Comparison of ENCODE assay signal across 5 fruit fly cellular contexts in the genomic region with DNA sequence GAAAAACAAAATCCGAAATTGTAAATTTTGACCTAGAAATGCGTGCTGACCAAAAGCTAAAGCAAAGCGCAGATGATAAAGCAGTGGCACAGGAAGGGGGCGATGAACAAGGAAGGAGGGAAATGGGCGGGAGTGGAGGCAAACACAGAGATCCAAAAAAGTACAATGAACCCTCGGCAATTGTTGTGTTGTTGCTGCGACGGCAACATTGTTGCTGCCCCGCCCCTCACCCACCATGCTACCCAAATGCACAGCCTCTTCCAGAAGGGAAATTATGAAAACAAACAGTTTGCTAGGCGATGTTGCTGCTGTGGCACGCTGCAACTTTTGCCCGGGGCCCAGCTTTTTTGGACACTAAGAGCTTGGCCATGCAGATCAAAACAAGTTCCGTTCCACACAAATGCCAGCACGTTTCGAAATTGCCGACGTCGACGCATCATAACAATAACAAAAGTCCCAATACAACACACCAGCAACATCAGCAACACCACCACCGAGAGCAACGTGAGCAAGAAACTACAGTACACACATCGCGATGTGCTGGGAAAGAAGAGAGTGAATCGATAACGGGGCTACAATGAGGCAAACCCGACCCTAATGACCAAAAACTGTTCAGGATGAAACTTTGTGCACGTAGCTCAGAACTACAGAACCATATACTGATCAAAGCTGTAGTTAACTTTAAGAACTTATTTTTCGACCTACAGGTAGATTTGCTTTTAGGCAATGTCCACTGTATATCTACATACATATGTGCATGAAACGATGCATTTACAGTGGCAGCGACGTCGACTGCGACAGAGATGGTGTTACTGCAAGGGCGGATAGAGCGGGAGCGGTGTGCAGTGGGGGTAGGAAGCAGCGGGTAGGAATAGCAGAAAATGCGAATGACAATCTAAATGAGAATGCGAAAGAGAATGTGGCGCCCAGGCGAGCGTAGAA.
TF ChIP-seq lines count a peak whose summit lies in the region.

No protein-coding gene starts in this region.

- no peak for TF ChIP-seq CTCF in whole organism, embryonic (GFP tag; optimal IDR thresholded peaks at IDR 0.05; lab: Kevin White, UChicago)

TF ChIP-seq in whole organism, adult, 20 proteins besides CTCF, POLR2A, EP300 and RAD21 (continues in another document):
- TF ChIP-seq cnc (optimal IDR thresholded peaks at IDR 0.05; lab: Kevin White, UChicago): no peak
- peak; percentile 86 for TF ChIP-seq tj (GFP tag; optimal IDR thresholded peaks at IDR 0.05; lab: Kevin White, UChicago)
- TF ChIP-seq Clk (GFP tag; optimal IDR thresholded peaks at IDR 0.05; lab: Kevin White, UChicago): peak; percentile 18
- TF ChIP-seq cic (GFP tag; optimal IDR thresholded peaks at IDR 0.05; lab: Kevin White, UChicago): no peak
- peak; percentile 87 for TF ChIP-seq bab1 (GFP tag; optimal IDR thresholded peaks at IDR 0.05; lab: Kevin White, UChicago)
- no peak for TF ChIP-seq ovo (GFP tag; optimal IDR thresholded peaks at IDR 0.05; lab: Kevin White, UChicago)
- peak; percentile 12 for TF ChIP-seq toe (GFP tag; optimal IDR thresholded peaks at IDR 0.05; lab: Kevin White, UChicago)
- TF ChIP-seq CG7045 (GFP tag; optimal IDR thresholded peaks at IDR 0.05; lab: Kevin White, UChicago): peak; percentile 39
- TF ChIP-seq Hr96 (GFP tag; optimal IDR thresholded peaks at IDR 0.05; lab: Kevin White, UChicago): no peak
- TF ChIP-seq Mnt (GFP tag; optimal IDR thresholded peaks at IDR 0.05; lab: Kevin White, UChicago): peak; percentile 78
- TF ChIP-seq CG33017 (tag; optimal IDR thresholded peaks at IDR 0.05; lab: Kevin White, UChicago): peak; percentile 42
- peak; percentile 50 for TF ChIP-seq CG7101 (tag; optimal IDR thresholded peaks at IDR 0.05; lab: Kevin White, UChicago)
- peak; percentile 45 for TF ChIP-seq CG1620 (GFP tag; optimal IDR thresholded peaks at IDR 0.05; lab: Kevin White, UChicago)
- peak; percentile 62 for TF ChIP-seq pad (GFP tag; optimal IDR thresholded peaks at IDR 0.05; lab: Kevin White, UChicago)
- peak; percentile 62 for TF ChIP-seq CG5204 (GFP tag; optimal IDR thresholded peaks at IDR 0.05; lab: Kevin White, UChicago)
- no peak for TF ChIP-seq kay (GFP tag; lab: Kevin White, UChicago; ENCODE audit: borderline replicate concordance)

TF ChIP-seq in whole organism, embryonic, 481 proteins besides CTCF, POLR2A, EP300 and RAD21 (continues in another document):
- TF ChIP-seq Ssrp (tag; optimal IDR thresholded peaks at IDR 0.05; lab: Kevin White, UChicago) (peak; percentile 73), dati (GFP tag; IDR thresholded peaks at IDR 0.05; lab: Robert Waterston, UW) (no peak), CG6689 (GFP tag; IDR thresholded peaks at IDR 0.05; lab: Robert Waterston, UW) (peak; percentile 79), CG3838 (GFP tag; optimal IDR thresholded peaks at IDR 0.05; lab: Kevin White, UChicago) (peak; percentile 54), her (GFP tag; optimal IDR thresholded peaks at IDR 0.05; lab: Kevin White, UChicago) (peak; percentile 45), HmgD (GFP tag; optimal IDR thresholded peaks at IDR 0.05; lab: Kevin White, UChicago) (peak; percentile 22), Hand (GFP tag; optimal IDR thresholded peaks at IDR 0.05; lab: Kevin White, UChicago) (peak; percentile 5), pan (optimal IDR thresholded peaks at IDR 0.05; lab: Kevin White, UChicago) (no peak), pan (GFP tag; optimal IDR thresholded peaks at IDR 0.05 in 1 of 2, IDR thresholded peaks at IDR 0.05 in 1 of 2) (peak in 1 of 2 experiments; percentile 64), CG15269 (tag; optimal IDR thresholded peaks at IDR 0.05; lab: Kevin White, UChicago) (peak; percentile 56), B-H1 (GFP tag; IDR thresholded peaks at IDR 0.05; lab: Robert Waterston, UW) (0 out of 3 replicates have a peak, but pooled peaks have one; percentile 15), Xbp1 (GFP tag; optimal IDR thresholded peaks at IDR 0.05; lab: Kevin White, UChicago) (peak; percentile 67), usp (GFP tag; optimal IDR thresholded peaks at IDR 0.05; lab: Kevin White, UChicago) (no peak), Six4 (GFP tag; optimal IDR thresholded peaks at IDR 0.05; lab: Kevin White, UChicago) (peak; percentile 40), CG10959 (GFP tag; IDR thresholded peaks at IDR 0.05; lab: Robert Waterston, UW) (0 out of 2 replicates have a peak, but pooled peaks have one; percentile 7)

TF ChIP-seq in whole organism, prepupa, 60 proteins besides CTCF, POLR2A, EP300 and RAD21 (continues in another document):
- peak; percentile 90 for TF ChIP-seq CG8119 (GFP tag; IDR thresholded peaks at IDR 0.05; lab: Robert Waterston, UW)
- TF ChIP-seq dsx (GFP tag; optimal IDR thresholded peaks at IDR 0.05; lab: Kevin White, UChicago; ENCODE audit: poor library complexity, severe bottlenecking): peak; percentile 98
- TF ChIP-seq Ets21C (GFP tag; optimal IDR thresholded peaks at IDR 0.05; lab: Kevin White, UChicago): peak; percentile 79
- TF ChIP-seq CG6854 (GFP tag; optimal IDR thresholded peaks at IDR 0.05; lab: Kevin White, UChicago): peak; percentile 67
- TF ChIP-seq OdsH (GFP tag; optimal IDR thresholded peaks at IDR 0.05; lab: Kevin White, UChicago): peak; percentile 87
- TF ChIP-seq CG11762 (GFP tag; optimal IDR thresholded peaks at IDR 0.05; lab: Kevin White, UChicago; ENCODE audit: insufficient read depth): peak; percentile 80
- peak; percentile 93 for TF ChIP-seq Ets96B (tag; optimal IDR thresholded peaks at IDR 0.05; lab: Kevin White, UChicago)
- peak; percentile 93 for TF ChIP-seq Eip75B (GFP tag; optimal IDR thresholded peaks at IDR 0.05; lab: Kevin White, UChicago)
- TF ChIP-seq fkh (GFP tag; optimal IDR thresholded peaks at IDR 0.05; lab: Kevin White, UChicago): no peak
- peak; percentile 92 for TF ChIP-seq Met (GFP tag; optimal IDR thresholded peaks at IDR 0.05; lab: Kevin White, UChicago)
- TF ChIP-seq cyc (GFP tag; optimal IDR thresholded peaks at IDR 0.05; lab: Kevin White, UChicago): peak; percentile 90
- TF ChIP-seq CG7368 (GFP tag; optimal IDR thresholded peaks at IDR 0.05; lab: Kevin White, UChicago): peak; percentile 87
- TF ChIP-seq Gug (GFP tag; IDR thresholded peaks at IDR 0.05; lab: Robert Waterston, UW): peak; percentile 91
- TF ChIP-seq achi (GFP tag; optimal IDR thresholded peaks at IDR 0.05; lab: Kevin White, UChicago): peak; percentile 90
- peak; percentile 70 for TF ChIP-seq Blimp-1 (GFP tag; optimal IDR thresholded peaks at IDR 0.05; lab: Kevin White, UChicago)
- peak; percentile 88 for TF ChIP-seq Sox102F (GFP tag; optimal IDR thresholded peaks at IDR 0.05; lab: Kevin White, UChicago)

TF ChIP-seq in whole organism, pupa, 21 proteins besides CTCF, POLR2A, EP300 and RAD21 (continues in another document):
- TF ChIP-seq EcR (GFP tag; optimal IDR thresholded peaks at IDR 0.05; lab: Kevin White, UChicago) (peak; percentile 82), Pif1B (GFP tag; optimal IDR thresholded peaks at IDR 0.05; lab: Kevin White, UChicago) (peak; percentile 88), CG8159 (tag; optimal IDR thresholded peaks at IDR 0.05; lab: Kevin White, UChicago) (peak; percentile 75), CG4496 (GFP tag; IDR thresholded peaks at IDR 0.05; lab: Robert Waterston, UW) (peak; percentile 94), rn (GFP tag; IDR thresholded peaks at IDR 0.05; lab: Robert Waterston, UW) (peak; percentile 60), CG9948 (tag; optimal IDR thresholded peaks at IDR 0.05; lab: Kevin White, UChicago) (peak; percentile 86), CG14655 (GFP tag; optimal IDR thresholded peaks at IDR 0.05; lab: Kevin White, UChicago) (peak; percentile 87), Ets98B (GFP tag; IDR thresholded peaks at IDR 0.05; lab: Robert Waterston, UW) (peak; percentile 85), Pif1A (GFP tag; optimal IDR thresholded peaks at IDR 0.05; lab: Kevin White, UChicago) (peak; percentile 90), CG34367 (tag; optimal IDR thresholded peaks at IDR 0.05; lab: Kevin White, UChicago) (peak; percentile 87), Snoo (tag; optimal IDR thresholded peaks at IDR 0.05; lab: Kevin White, UChicago) (peak; percentile 85), CG32121 (GFP tag; IDR thresholded peaks at IDR 0.05; lab: Robert Waterston, UW) (peak; percentile 88), CG12605 (GFP tag; IDR thresholded peaks at IDR 0.05; lab: Robert Waterston, UW) (peak; percentile 76), CG10348 (GFP tag; IDR thresholded peaks at IDR 0.05; lab: Robert Waterston, UW) (peak; percentile 68), CG13204 (GFP tag; optimal IDR thresholded peaks at IDR 0.05; lab: Kevin White, UChicago) (peak; percentile 75), gl (tag; optimal IDR thresholded peaks at IDR 0.05; lab: Kevin White, UChicago) (peak; percentile 90), CG17806 (tag; optimal IDR thresholded peaks at IDR 0.05; lab: Kevin White, UChicago) (peak; percentile 86), CG15710 (tag; optimal IDR thresholded peaks at IDR 0.05; lab: Kevin White, UChicago) (peak; percentile 90)

TF ChIP-seq in whole organism, wandering third instar larva, 38 proteins besides CTCF, POLR2A, EP300 and RAD21 (continues in another document):
- TF ChIP-seq woc (GFP tag; optimal IDR thresholded peaks at IDR 0.05; lab: Kevin White, UChicago) (peak; percentile 94), Myc (optimal IDR thresholded peaks at IDR 0.05; lab: Kevin White, UChicago) (no peak), CG32264 (GFP tag; optimal IDR thresholded peaks at IDR 0.05; lab: Kevin White, UChicago) (peak; percentile 56), foxo (GFP tag; optimal IDR thresholded peaks at IDR 0.05; lab: Kevin White, UChicago) (peak; percentile 28 to 88), ey (GFP tag; optimal IDR thresholded peaks at IDR 0.05; lab: Kevin White, UChicago) (peak; percentile 91), jim (GFP tag; optimal IDR thresholded peaks at IDR 0.05; lab: Kevin White, UChicago) (no peak), dl (GFP tag; optimal IDR thresholded peaks at IDR 0.05; lab: Kevin White, UChicago; ENCODE audit: insufficient read depth in 1 of 2, partially characterized antibody in 2 of 2) (no peak), Dfd (GFP tag; optimal IDR thresholded peaks at IDR 0.05; lab: Kevin White, UChicago) (no peak), lola (GFP tag; optimal IDR thresholded peaks at IDR 0.05; lab: Kevin White, UChicago) (no peak), br (GFP tag; optimal IDR thresholded peaks at IDR 0.05; lab: Kevin White, UChicago) (peak; percentile 90), brk (GFP tag; optimal IDR thresholded peaks at IDR 0.05; lab: Kevin White, UChicago) (no peak), CG9705 (GFP tag; optimal IDR thresholded peaks at IDR 0.05; lab: Kevin White, UChicago) (peak; percentile 76), h (GFP tag; optimal IDR thresholded peaks at IDR 0.05; lab: Kevin White, UChicago) (peak; percentile 83), OdsH (GFP tag; optimal IDR thresholded peaks at IDR 0.05; lab: Kevin White, UChicago) (peak; percentile 87), dsf (GFP tag; optimal IDR thresholded peaks at IDR 0.05; lab: Kevin White, UChicago; ENCODE audit: borderline replicate concordance) (no peak), Sp1 (GFP tag; optimal IDR thresholded peaks at IDR 0.05; lab: Kevin White, UChicago) (peak; percentile 86), Abd-B (GFP tag; optimal IDR thresholded peaks at IDR 0.05; lab: Kevin White, UChicago) (no peak), Dif (GFP tag; optimal IDR thresholded peaks at IDR 0.05; lab: Kevin White, UChicago; ENCODE audit: partially characterized antibody) (peak; percentile 20), sage (GFP tag; optimal IDR thresholded peaks at IDR 0.05; lab: Kevin White, UChicago) (no peak)
